Worm (Caenorhabditis elegans) whole organism, young adult: ENCODE data around the gene ceeh-2.

Source experiments
- B0261.1 ChIP-seq: sonication (generic microtip); optimal IDR thresholded peaks from 2 replicates; lab custom pipeline; 2016; ENCODE audit warnings: mild to moderate bottlenecking, missing genetic modification characterization, moderate library complexity, missing compliant biosample characterization
- F22D6.2 ChIP-seq: sonication (generic microtip); optimal IDR thresholded peaks from 2 replicates; lab custom pipeline; 2016; ENCODE audit warnings: mild to moderate bottlenecking, missing genetic modification characterization, missing compliant biosample characterization
- F23B12.7 ChIP-seq: sonication (generic microtip); optimal IDR thresholded peaks from 2 replicates; lab custom pipeline; 2017; ENCODE audit warnings: missing genetic modification characterization, mild to moderate bottlenecking, missing compliant biosample characterization, antibody characterized with exemption, moderate library complexity; ENCODE audit not compliant: insufficient read depth
- F33H1.4 ChIP-seq: fragments of 200-800 bp; sonication (Bioruptor generic); IDR thresholded peaks from 2 replicates; pipeline ENCODE4 v1.3.6; 2022; ENCODE audit warnings: missing genetic modification reagents, missing genetic modification characterization, missing compliant biosample characterization
- F57A8.1 ChIP-seq: fragments of 200-800 bp; sonication (Bioruptor generic); optimal IDR thresholded peaks from 2 replicates; lab custom pipeline; 2018; ENCODE audit warnings: mild to moderate bottlenecking, missing genetic modification characterization, moderate library complexity, missing compliant biosample characterization
- K12H6.12 ChIP-seq: fragments of 200-800 bp; sonication (Bioruptor generic); optimal IDR thresholded peaks from 2 replicates; lab custom pipeline; 2018; ENCODE audit warnings: mild to moderate bottlenecking, missing genetic modification characterization, missing compliant biosample characterization
- Y95B8A.8 ChIP-seq: fragments of 200-800 bp; sonication (Bioruptor generic); IDR thresholded peaks from 2 replicates; pipeline ENCODE4 v1.3.6; 2022; ENCODE audit warnings: missing genetic modification reagents, missing genetic modification characterization, missing compliant biosample characterization
- akir-1 ChIP-seq: fragments of 200-800 bp; sonication (Bioruptor generic); optimal IDR thresholded peaks from 2 replicates; lab custom pipeline; 2018; ENCODE audit warnings: mild to moderate bottlenecking, missing genetic modification characterization, moderate library complexity, missing compliant biosample characterization
- atf-7 ChIP-seq: sonication (generic microtip); optimal IDR thresholded peaks from 2 replicates; lab custom pipeline; 2017; ENCODE audit warnings: mild to moderate bottlenecking, missing genetic modification characterization, missing compliant biosample characterization
- attf-5 ChIP-seq: fragments of 200-800 bp; sonication (Bioruptor generic); optimal IDR thresholded peaks from 2 replicates; lab custom pipeline; 2018; ENCODE audit warnings: mild to moderate bottlenecking, missing genetic modification characterization, missing compliant biosample characterization
- attf-6 ChIP-seq: fragments of 200-800 bp; sonication (Bioruptor generic); IDR thresholded peaks from 2 replicates; pipeline ENCODE4 v1.3.6; 2022; ENCODE audit warnings: missing genetic modification reagents, missing genetic modification characterization, missing compliant biosample characterization
- ceh-58 ChIP-seq: fragments of 200-800 bp; sonication (Bioruptor generic); IDR thresholded peaks from 2 replicates; pipeline ENCODE4 v1.3.6; 2022; ENCODE audit warnings: missing genetic modification characterization, missing compliant biosample characterization
- dox-1 ChIP-seq: fragments of 200-800 bp; sonication (Bioruptor generic); IDR thresholded peaks from 2 replicates; pipeline ENCODE4 v1.3.6; 2022; ENCODE audit warnings: missing genetic modification reagents, missing genetic modification characterization, missing compliant biosample characterization
- egl-18 ChIP-seq: fragments of 200-800 bp; sonication (Bioruptor generic); IDR thresholded peaks from 2 replicates; pipeline ENCODE4 v1.3.6; 2022; ENCODE audit warnings: missing genetic modification reagents, missing genetic modification characterization, missing compliant biosample characterization
- egl-44 ChIP-seq: fragments of 200-800 bp; sonication (Bioruptor generic); IDR thresholded peaks from 2 replicates; pipeline ENCODE4 v1.3.6; 2022; ENCODE audit warnings: missing genetic modification reagents, missing genetic modification characterization, missing compliant biosample characterization
- egrh-3 ChIP-seq: fragments of 200-800 bp; sonication (Bioruptor generic); IDR thresholded peaks from 2 replicates; pipeline ENCODE4 v1.3.6; 2022; ENCODE audit warnings: missing genetic modification reagents, missing genetic modification characterization, missing compliant biosample characterization
- fkh-3 ChIP-seq: sonication (generic microtip); optimal IDR thresholded peaks from 2 replicates; lab custom pipeline; 2016; ENCODE audit warnings: mild to moderate bottlenecking, missing genetic modification characterization, missing compliant biosample characterization
- gei-17 ChIP-seq: fragments of 200-800 bp; sonication (Bioruptor generic); optimal IDR thresholded peaks from 2 replicates; lab custom pipeline; 2018; ENCODE audit warnings: mild to moderate bottlenecking, missing genetic modification characterization, missing compliant biosample characterization
- hmg-1.2 ChIP-seq: fragments of 200-800 bp; sonication (Bioruptor generic); IDR thresholded peaks from 2 replicates; pipeline ENCODE4 v1.3.6; 2022; ENCODE audit warnings: missing genetic modification reagents, missing genetic modification characterization, missing compliant biosample characterization
- lin-40 ChIP-seq: sonication (generic microtip); optimal IDR thresholded peaks from 2 replicates; lab custom pipeline; 2016; ENCODE audit warnings: missing genetic modification characterization, mild to moderate bottlenecking, missing compliant biosample characterization, missing genotype, missing genetic modification reagents
- lin-54 ChIP-seq: fragments of 200-800 bp; sonication (Bioruptor generic); optimal IDR thresholded peaks from 2 replicates; lab custom pipeline; 2018; ENCODE audit warnings: mild to moderate bottlenecking, missing genetic modification characterization, missing compliant biosample characterization
- lsl-1 ChIP-seq: fragments of 200-800 bp; sonication (Bioruptor generic); optimal IDR thresholded peaks from 2 replicates; lab custom pipeline; 2018; ENCODE audit warnings: mild to moderate bottlenecking, missing genetic modification characterization, moderate library complexity, missing compliant biosample characterization
- madf-10 ChIP-seq: sonication (generic microtip); optimal IDR thresholded peaks from 2 replicates; lab custom pipeline; 2016; ENCODE audit warnings: mild to moderate bottlenecking, missing genetic modification characterization, missing compliant biosample characterization
- madf-3 ChIP-seq: fragments of 200-800 bp; sonication (Bioruptor generic); IDR thresholded peaks from 2 replicates; pipeline ENCODE4 v1.3.6; 2022; ENCODE audit warnings: missing genetic modification reagents, missing genetic modification characterization, missing compliant biosample characterization
- madf-8 ChIP-seq: fragments of 200-800 bp; sonication (Bioruptor generic); conservative IDR thresholded peaks from 2 replicates; pipeline ENCODE4 v1.3.6; 2022; ENCODE audit warnings: missing genetic modification reagents, missing genetic modification characterization, missing compliant biosample characterization
- mcd-1 ChIP-seq: fragments of 200-800 bp; sonication (Bioruptor generic); IDR thresholded peaks from 2 replicates; pipeline ENCODE4 v1.3.6; 2022; ENCODE audit warnings: missing genetic modification reagents, missing genetic modification characterization, missing compliant biosample characterization
- mel-28 ChIP-seq: sonication (generic microtip); optimal IDR thresholded peaks from 2 replicates; lab custom pipeline; 2016; ENCODE audit warnings: borderline replicate concordance, mild to moderate bottlenecking, missing genetic modification characterization, missing compliant biosample characterization
- mes-4 ChIP-seq: sonication (generic microtip); optimal IDR thresholded peaks from 2 replicates; lab custom pipeline; 2016; ENCODE audit warnings: missing genotype, missing genetic modification characterization, missing compliant biosample characterization
- nfya-2 ChIP-seq: fragments of 200-800 bp; sonication (Bioruptor generic); IDR thresholded peaks from 2 replicates; pipeline ENCODE4 v1.3.6; 2022; ENCODE audit warnings: missing genetic modification reagents, missing genetic modification characterization, missing compliant biosample characterization
- nhr-27 ChIP-seq: fragments of 200-800 bp; sonication (Bioruptor generic); optimal IDR thresholded peaks from 2 replicates; lab custom pipeline; 2018; ENCODE audit warnings: mild to moderate bottlenecking, missing genetic modification characterization, moderate library complexity, missing compliant biosample characterization
- nhr-80 ChIP-seq: sonication (generic microtip); optimal IDR thresholded peaks from 2 replicates; lab custom pipeline; 2016; ENCODE audit warnings: missing genetic modification characterization, missing compliant biosample characterization
- nhr-90 ChIP-seq: sonication (generic microtip); optimal IDR thresholded peaks from 2 replicates; lab custom pipeline; 2016; ENCODE audit warnings: missing genotype, mild to moderate bottlenecking, missing genetic modification characterization, missing compliant biosample characterization
- rec-8 ChIP-seq, 2 experiments: sonication (generic microtip); optimal IDR thresholded peaks; 2 replicates each; lab custom pipeline; 2016; ENCODE audit warnings: mild to moderate bottlenecking in 2 of 2, missing genetic modification characterization in 2 of 2, missing genetic modification reagents in 2 of 2, missing genotype in 2 of 2, missing biosample characterization in 1 of 2, missing compliant biosample characterization in 1 of 2, moderate library complexity in 1 of 2
- sdz-38 ChIP-seq: sonication (generic microtip); optimal IDR thresholded peaks from 2 replicates; lab custom pipeline; 2016; ENCODE audit warnings: missing genotype, missing genetic modification characterization, missing compliant biosample characterization
- snpc-1.1 ChIP-seq: sonication (generic microtip); optimal IDR thresholded peaks from 2 replicates; lab custom pipeline; 2017; ENCODE audit warnings: missing genetic modification characterization, mild to moderate bottlenecking, missing compliant biosample characterization, antibody characterized with exemption, moderate library complexity, missing genotype, missing genetic modification reagents; ENCODE audit not compliant: insufficient read depth
- snpc-3.4 ChIP-seq: sonication (generic microtip); optimal IDR thresholded peaks from 2 replicates; lab custom pipeline; 2017; ENCODE audit warnings: missing genetic modification characterization, mild to moderate bottlenecking, missing compliant biosample characterization, antibody characterized with exemption, moderate library complexity, missing genotype, missing genetic modification reagents
- snpc-4 ChIP-seq, 5 experiments: fragments of 150-350 bp in 1 of 5; sonication (generic microtip) in 4 of 5; optimal IDR thresholded peaks; 2 replicates each; lab custom pipeline; 2014 to 2018; ENCODE audit warnings: missing genetic modification characterization in 5 of 5, missing biosample characterization in 3 of 5, antibody characterized with exemption in 2 of 5, mild to moderate bottlenecking in 2 of 5, missing compliant biosample characterization in 2 of 5, missing genotype in 2 of 5, moderate library complexity in 2 of 5, missing genetic modification reagents in 1 of 5
- sptf-2 ChIP-seq: fragments of 200-800 bp; sonication (Bioruptor generic); optimal IDR thresholded peaks from 2 replicates; lab custom pipeline; 2018; ENCODE audit warnings: mild to moderate bottlenecking, missing genetic modification characterization, missing compliant biosample characterization
- xnd-1 ChIP-seq: sonication (generic microtip); optimal IDR thresholded peaks from 2 replicates; lab custom pipeline; 2016; ENCODE audit warnings: missing genotype, missing genetic modification reagents, missing genetic modification characterization, missing compliant biosample characterization
- ztf-18 ChIP-seq: sonication (generic microtip); optimal IDR thresholded peaks from 2 replicates; lab custom pipeline; 2016; ENCODE audit warnings: missing genotype, mild to moderate bottlenecking, missing genetic modification characterization, missing compliant biosample characterization
- ztf-25 ChIP-seq: fragments of 200-800 bp; sonication (Bioruptor generic); IDR thresholded peaks from 2 replicates; pipeline ENCODE4 v1.3.6; 2022; ENCODE audit warnings: missing genetic modification reagents, missing genetic modification characterization, missing compliant biosample characterization
- ztf-28 ChIP-seq: fragments of 200-800 bp; sonication (Bioruptor generic); IDR thresholded peaks from 2 replicates; pipeline ENCODE4 v1.3.6; 2022; ENCODE audit warnings: missing genetic modification reagents, missing genetic modification characterization, missing compliant biosample characterization
- ztf-3 ChIP-seq: fragments of 200-800 bp; sonication (Bioruptor generic); optimal IDR thresholded peaks from 2 replicates; lab custom pipeline; 2018; ENCODE audit warnings: mild to moderate bottlenecking, missing genetic modification characterization, missing compliant biosample characterization

Gene ceeh-2

DNA sequence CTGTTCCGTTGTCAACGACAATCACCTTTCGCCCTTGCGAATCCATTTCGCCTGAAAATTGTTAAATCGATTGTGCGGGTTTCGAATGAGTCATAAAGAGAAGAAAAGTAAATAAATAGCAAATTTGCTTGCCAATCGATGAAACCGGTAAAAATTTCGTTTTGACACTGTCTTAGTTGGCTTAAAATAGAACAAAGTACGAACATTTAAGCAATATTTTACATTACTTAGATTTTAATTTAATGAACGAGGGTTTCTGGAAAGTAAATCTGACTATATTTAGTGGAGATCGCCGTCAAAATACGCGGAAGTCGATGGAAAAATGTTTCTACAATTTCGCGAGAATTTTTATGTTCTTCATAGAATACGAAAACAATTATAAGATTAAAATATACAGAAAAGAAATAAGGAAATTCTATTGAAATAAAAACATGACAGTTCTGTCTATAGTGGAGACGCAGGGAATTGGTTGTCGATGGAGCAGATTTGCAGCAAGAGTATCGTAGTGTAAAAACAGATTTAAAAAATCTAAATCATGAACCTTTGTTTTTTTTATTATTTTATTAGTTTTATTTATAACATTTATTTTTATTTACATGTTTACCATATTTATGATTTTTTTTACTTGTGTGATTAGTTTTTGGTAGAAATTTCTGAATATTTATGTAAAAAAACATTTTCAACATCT, 19.3 kb downstream of the ceeh-2 start, which contains the start of gene arx-2:
TSS of gene arx-2 (minus strand) at position 51 of the 688 bp plus-strand sequence.
- no peak for TF ChIP-seq nfya-2 (GFP tag; lab: Robert Waterston, UW)
- TF ChIP-seq gei-17 = no peak
- TF ChIP-seq F22D6.2 (tag; lab: Kevin White, UChicago) = no peak
- no peak for TF ChIP-seq akir-1 (GFP tag; lab: Kevin White, UChicago)
- no peak for TF ChIP-seq madf-10
- TF ChIP-seq madf-3 (GFP tag; lab: Robert Waterston, UW) = no peak
- TF ChIP-seq F57A8.1 (GFP tag; lab: Kevin White, UChicago) = no peak
- TF ChIP-seq mcd-1 (GFP tag; lab: Robert Waterston, UW) = peak; percentile 61
- TF ChIP-seq mes-4 (tag; lab: Kevin White, UChicago) = no peak
- no peak for TF ChIP-seq mel-28
- TF ChIP-seq rec-8 (tag; optimal IDR thresholded peaks at IDR 0.05; lab: Kevin White, UChicago) = no peak
- no peak for TF ChIP-seq xnd-1
- TF ChIP-seq F33H1.4 = no peak
- no peak for TF ChIP-seq egl-18 (GFP tag; lab: Robert Waterston, UW)
- no peak for TF ChIP-seq dox-1 (GFP tag; lab: Robert Waterston, UW)
- TF ChIP-seq snpc-1.1 (tag; lab: Kevin White, UChicago) = peak; percentile 17
- no peak for TF ChIP-seq madf-8 (GFP tag; lab: Robert Waterston, UW)
- TF ChIP-seq K12H6.12 (tag; lab: Kevin White, UChicago) = no peak
- TF ChIP-seq ztf-3 = no peak
- TF ChIP-seq fkh-3 (tag; lab: Kevin White, UChicago) = no peak
- peak; percentile 43 for TF ChIP-seq ztf-18
- no peak for TF ChIP-seq attf-5 (GFP tag; lab: Kevin White, UChicago)
- no peak for TF ChIP-seq ceh-58 (GFP tag; lab: Robert Waterston, UW)
- TF ChIP-seq nhr-80 (tag; lab: Kevin White, UChicago) = peak; percentile 7
- TF ChIP-seq Y95B8A.8 = no peak
- TF ChIP-seq egrh-3 (GFP tag; lab: Robert Waterston, UW) = no peak
- no peak for TF ChIP-seq sptf-2 (GFP tag; lab: Kevin White, UChicago)
- TF ChIP-seq nhr-90 (tag; lab: Kevin White, UChicago) = no peak
- no peak for TF ChIP-seq nhr-27
- TF ChIP-seq attf-6 (GFP tag; lab: Robert Waterston, UW) = no peak
- TF ChIP-seq B0261.1 = no peak
- TF ChIP-seq atf-7 (tag; lab: Kevin White, UChicago) = no peak
- TF ChIP-seq egl-44 (GFP tag; lab: Robert Waterston, UW) = no peak
- peak; percentile 43; the same call in 1 of the 2 replicates for TF ChIP-seq hmg-1.2
- peak; percentile 32 for TF ChIP-seq lin-54 (GFP tag; lab: Kevin White, UChicago)
- TF ChIP-seq F23B12.7 (tag; lab: Kevin White, UChicago) = peak; percentile 38
- no peak for TF ChIP-seq sdz-38 (tag; lab: Kevin White, UChicago)
- no peak for TF ChIP-seq snpc-3.4 (tag; lab: Kevin White, UChicago)
- TF ChIP-seq ztf-28 = no peak
- TF ChIP-seq ztf-25 (GFP tag; lab: Robert Waterston, UW) = no peak
- TF ChIP-seq snpc-4 (GFP tag; optimal IDR thresholded peaks at IDR 0.05; lab: Kevin White, UChicago) = no peak
- peak in 1 of 4 experiments; percentile 15 for TF ChIP-seq snpc-4 (tag; optimal IDR thresholded peaks at IDR 0.05; lab: Kevin White, UChicago)
- TF ChIP-seq lsl-1 (GFP tag; lab: Kevin White, UChicago) = peak; percentile 5
- no peak for TF ChIP-seq lin-40
